Worm (Caenorhabditis elegans) whole organism, late embryonic: ENCODE data around the gene ptp-8.

Experiments
- T23F11.4 ChIP-seq: fragments of 200-800 bp; sonication (Bioruptor generic); optimal IDR thresholded peaks from 2 replicates; lab custom pipeline; 2018; ENCODE audit warnings: mild to moderate bottlenecking, missing genetic modification characterization, missing compliant biosample characterization
- ceh-31 ChIP-seq: sonication (generic microtip); optimal IDR thresholded peaks from 2 replicates; lab custom pipeline; 2016; ENCODE audit warnings: missing genetic modification characterization, missing compliant biosample characterization
- ceh-45 ChIP-seq: fragments of 200-800 bp; sonication (Bioruptor generic); IDR thresholded peaks from 2 replicates; pipeline ENCODE4 v1.3.6; 2022; ENCODE audit warnings: missing genetic modification reagents, missing genetic modification characterization, missing compliant biosample characterization
- eyg-1 ChIP-seq: sonication (generic microtip); optimal IDR thresholded peaks from 2 replicates; lab custom pipeline; 2016; ENCODE audit warnings: missing genotype, missing genetic modification characterization, missing compliant biosample characterization
- fax-1 ChIP-seq: sonication (generic microtip); optimal IDR thresholded peaks from 2 replicates; lab custom pipeline; 2016; ENCODE audit warnings: missing genotype, missing genetic modification characterization, missing compliant biosample characterization
- fkh-10 ChIP-seq: fragments of 150-350 bp; optimal IDR thresholded peaks from 2 replicates; lab custom pipeline; 2014; ENCODE audit warnings: missing biosample characterization, missing genetic modification reagents, missing genetic modification characterization
- hlh-13 ChIP-seq: fragments of 200-800 bp; sonication (Bioruptor generic); optimal IDR thresholded peaks from 2 replicates; lab custom pipeline; 2018; ENCODE audit warnings: mild to moderate bottlenecking, missing genetic modification characterization, missing compliant biosample characterization
- nhr-11 ChIP-seq: fragments of 150-350 bp; optimal IDR thresholded peaks from 2 replicates; lab custom pipeline; 2014; ENCODE audit warnings: missing biosample characterization, missing genetic modification characterization
- pag-3 ChIP-seq: sonication (generic microtip); optimal IDR thresholded peaks from 2 replicates; lab custom pipeline; 2016; ENCODE audit warnings: missing compliant biosample characterization, missing genetic modification characterization, borderline replicate concordance
- pha-4 ChIP-seq: fragments of 150-350 bp; optimal IDR thresholded peaks from 2 replicates; lab custom pipeline; 2018; ENCODE audit warnings: missing biosample characterization, missing genetic modification reagents, missing genetic modification characterization
- sdc-2 ChIP-seq: sonication (generic microtip); optimal IDR thresholded peaks from 2 replicates; lab custom pipeline; 2016; ENCODE audit warnings: missing genotype, missing genetic modification characterization, missing compliant biosample characterization
- tbx-2 ChIP-seq: sonication (generic microtip); optimal IDR thresholded peaks from 2 replicates; lab custom pipeline; 2016; ENCODE audit warnings: missing genetic modification characterization, missing compliant biosample characterization
- zip-5 ChIP-seq: sonication (generic microtip); optimal IDR thresholded peaks from 2 replicates; lab custom pipeline; 2016; ENCODE audit warnings: missing genetic modification characterization, missing compliant biosample characterization

DNA sequence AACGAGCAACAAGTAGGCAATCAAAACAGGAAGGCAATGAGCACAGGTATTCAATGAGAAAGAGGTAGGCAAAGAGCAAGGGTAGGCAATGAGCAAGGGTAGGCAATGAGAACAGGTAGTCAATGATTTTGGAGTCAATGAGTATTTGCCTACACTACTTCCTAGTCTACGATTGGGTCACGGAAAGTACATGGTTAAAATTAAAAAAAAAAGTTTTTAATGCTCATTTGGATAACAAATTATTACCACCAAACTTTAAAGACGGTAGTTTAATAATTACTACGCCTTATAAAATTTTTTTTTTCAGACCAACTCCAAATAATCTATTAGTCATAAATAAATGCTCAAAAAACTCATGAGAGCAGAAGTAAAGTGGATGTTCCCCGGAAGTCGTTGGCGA, at the start of gene ptp-8:
- TF ChIP-seq pag-3 (tag; lab: Kevin White, UChicago) (no peak), ceh-45 (GFP tag; lab: Robert Waterston, UW) (no peak), tbx-2 (tag; lab: Kevin White, UChicago) (no peak), zip-5 (tag; lab: Kevin White, UChicago) (no peak), ceh-31 (tag; lab: Kevin White, UChicago) (no peak), T23F11.4 (GFP tag; lab: Kevin White, UChicago) (no peak), fax-1 (tag; lab: Kevin White, UChicago) (no peak), sdc-2 (no peak), nhr-11 (tag; lab: Kevin White, UChicago) (no peak), hlh-13 (no peak), pha-4 (tag; lab: Kevin White, UChicago) (no peak), fkh-10 (no peak), eyg-1 (no peak)
